Worm (Caenorhabditis elegans) whole organism, young adult: ENCODE results near the gene oma-2.
A peak's percentile ranks its signal among the peaks of the same experiment; 100 is the strongest.

Source experiments
- B0019.2 ChIP-seq: fragments of 200-800 bp; sonication (Bioruptor generic); conservative IDR thresholded peaks from 2 replicates; pipeline ENCODE4 v1.3.6; 2022; ENCODE audit warnings: missing genetic modification reagents, missing genetic modification characterization, missing compliant biosample characterization
- B0336.3 ChIP-seq: fragments of 200-800 bp; sonication (Bioruptor generic); IDR thresholded peaks from 2 replicates; pipeline ENCODE4 v1.3.6; 2022; ENCODE audit warnings: missing genetic modification characterization, missing compliant biosample characterization
- F10E7.11 ChIP-seq: sonication (generic microtip); optimal IDR thresholded peaks from 2 replicates; lab custom pipeline; 2017; ENCODE audit warnings: mild to moderate bottlenecking, missing genetic modification characterization, moderate library complexity, missing compliant biosample characterization
- F57C9.4 ChIP-seq: sonication (generic microtip); optimal IDR thresholded peaks from 2 replicates; lab custom pipeline; 2017; ENCODE audit warnings: mild to moderate bottlenecking, missing genetic modification characterization, missing compliant biosample characterization
- K11D2.4 ChIP-seq: fragments of 200-800 bp; sonication (Bioruptor generic); IDR thresholded peaks from 2 replicates; pipeline ENCODE4 v1.3.6; 2022; ENCODE audit warnings: missing genetic modification reagents, missing genetic modification characterization, missing compliant biosample characterization
- T07F8.4 ChIP-seq: sonication (generic microtip); optimal IDR thresholded peaks from 2 replicates; lab custom pipeline; 2016; ENCODE audit warnings: mild to moderate bottlenecking, missing genetic modification characterization, moderate library complexity, missing compliant biosample characterization
- Y53F4B.3 ChIP-seq: fragments of 200-800 bp; sonication (Bioruptor generic); IDR thresholded peaks from 2 replicates; pipeline ENCODE4 v1.3.6; 2022; ENCODE audit warnings: missing genetic modification reagents, missing genetic modification characterization, missing compliant biosample characterization
- Y56A3A.18 ChIP-seq: fragments of 200-800 bp; sonication (Bioruptor generic); IDR thresholded peaks from 2 replicates; pipeline ENCODE4 v1.3.6; 2022; ENCODE audit warnings: missing genetic modification reagents, missing genetic modification characterization, missing compliant biosample characterization
- ZK185.1 ChIP-seq: sonication (generic microtip); optimal IDR thresholded peaks from 2 replicates; lab custom pipeline; 2016; ENCODE audit warnings: mild to moderate bottlenecking, missing genetic modification characterization, missing compliant biosample characterization; ENCODE audit not compliant: poor library complexity, severe bottlenecking
- ama-1 ChIP-seq, 3 experiments: fragments of 150-350 bp in 1 of 3; sonication (generic microtip) in 2 of 3; optimal IDR thresholded peaks; 2 replicates each; lab custom pipeline; 2014 to 2018; ENCODE audit warnings: missing biosample characterization in 2 of 3, missing genetic modification characterization in 2 of 3, missing genetic modification reagents in 2 of 3
- aptf-3 ChIP-seq: fragments of 200-800 bp; sonication (Bioruptor generic); IDR thresholded peaks from 2 replicates; pipeline ENCODE4 v1.3.6; 2022; ENCODE audit warnings: missing genetic modification characterization, missing compliant biosample characterization
- atf-7 ChIP-seq: sonication (generic microtip); optimal IDR thresholded peaks from 2 replicates; lab custom pipeline; 2017; ENCODE audit warnings: mild to moderate bottlenecking, missing genetic modification characterization, missing compliant biosample characterization
- attf-3 ChIP-seq: fragments of 200-800 bp; sonication (Bioruptor generic); conservative IDR thresholded peaks from 2 replicates; pipeline ENCODE4 v1.3.6; 2022; ENCODE audit warnings: missing genetic modification reagents, missing genetic modification characterization, missing compliant biosample characterization
- bed-2 ChIP-seq: fragments of 200-800 bp; sonication (Bioruptor generic); IDR thresholded peaks from 2 replicates; pipeline ENCODE4 v1.3.6; 2022; ENCODE audit warnings: missing genetic modification reagents, missing genetic modification characterization, missing compliant biosample characterization
- ccch-3 ChIP-seq: fragments of 200-800 bp; sonication (Bioruptor generic); optimal IDR thresholded peaks from 2 replicates; lab custom pipeline; 2018; ENCODE audit warnings: mild to moderate bottlenecking, missing genetic modification characterization, missing compliant biosample characterization
- cebp-1 ChIP-seq, 2 experiments: fragments of 200-800 bp in 1 of 2; sonication (Bioruptor generic) in 1 of 2; sonication (generic microtip) in 1 of 2; IDR thresholded peaks in 1 of 2; optimal IDR thresholded peaks in 1 of 2; 2 replicates each; pipeline versions ENCODE4 v1.3.6 to Lab custom; 2017 to 2022; ENCODE audit warnings: missing compliant biosample characterization in 2 of 2, missing genetic modification characterization in 2 of 2, mild to moderate bottlenecking in 1 of 2, missing genetic modification reagents in 1 of 2, moderate library complexity in 1 of 2
- cebp-2 ChIP-seq: fragments of 200-800 bp; sonication (Bioruptor generic); IDR thresholded peaks from 2 replicates; pipeline ENCODE4 v1.3.6; 2022; ENCODE audit warnings: missing genetic modification characterization, missing compliant biosample characterization
- ceh-58 ChIP-seq: fragments of 200-800 bp; sonication (Bioruptor generic); IDR thresholded peaks from 2 replicates; pipeline ENCODE4 v1.3.6; 2022; ENCODE audit warnings: missing genetic modification characterization, missing compliant biosample characterization
- ceh-91 ChIP-seq: fragments of 200-800 bp; sonication (Bioruptor generic); IDR thresholded peaks from 2 replicates; pipeline ENCODE4 v1.3.6; 2022; ENCODE audit warnings: missing genetic modification reagents, missing genetic modification characterization, missing compliant biosample characterization
- dox-1 ChIP-seq: fragments of 200-800 bp; sonication (Bioruptor generic); IDR thresholded peaks from 2 replicates; pipeline ENCODE4 v1.3.6; 2022; ENCODE audit warnings: missing genetic modification reagents, missing genetic modification characterization, missing compliant biosample characterization
- dpl-1 ChIP-seq: fragments of 150-350 bp; optimal IDR thresholded peaks from 2 replicates; lab custom pipeline; 2014; ENCODE audit warnings: missing biosample characterization, missing genetic modification reagents, missing genetic modification characterization
- egl-44 ChIP-seq: fragments of 200-800 bp; sonication (Bioruptor generic); IDR thresholded peaks from 2 replicates; pipeline ENCODE4 v1.3.6; 2022; ENCODE audit warnings: missing genetic modification reagents, missing genetic modification characterization, missing compliant biosample characterization
- egrh-3 ChIP-seq: fragments of 200-800 bp; sonication (Bioruptor generic); IDR thresholded peaks from 2 replicates; pipeline ENCODE4 v1.3.6; 2022; ENCODE audit warnings: missing genetic modification reagents, missing genetic modification characterization, missing compliant biosample characterization
- ets-4 ChIP-seq: fragments of 200-800 bp; sonication (Bioruptor generic); optimal IDR thresholded peaks from 2 replicates; lab custom pipeline; 2018; ENCODE audit warnings: mild to moderate bottlenecking, missing genetic modification characterization, missing compliant biosample characterization
- hsf-1 ChIP-seq: fragments of 200-800 bp; sonication (Bioruptor generic); IDR thresholded peaks from 2 replicates; pipeline ENCODE4 v1.3.6; 2022; ENCODE audit warnings: missing genetic modification reagents, missing genetic modification characterization, missing compliant biosample characterization
- lag-1 ChIP-seq: fragments of 200-800 bp; sonication (Bioruptor generic); IDR thresholded peaks from 2 replicates; pipeline ENCODE4 v1.3.6; 2022; ENCODE audit warnings: missing genetic modification reagents, missing genetic modification characterization, missing compliant biosample characterization
- let-607 ChIP-seq, 2 experiments: fragments of 200-800 bp in 1 of 2; sonication (Bioruptor generic) in 1 of 2; sonication (generic microtip) in 1 of 2; optimal IDR thresholded peaks; 2 replicates each; lab custom pipeline; 2016 to 2018; ENCODE audit warnings: mild to moderate bottlenecking in 2 of 2, missing compliant biosample characterization in 2 of 2, missing genetic modification characterization in 2 of 2, moderate library complexity in 2 of 2, missing genotype in 1 of 2
- lin-35 ChIP-seq, 3 experiments: fragments of 150-350 bp in 2 of 3; sonication (generic microtip) in 1 of 3; optimal IDR thresholded peaks; 2 replicates each; lab custom pipeline; 2014 to 2018; ENCODE audit warnings: missing biosample characterization in 3 of 3, missing genetic modification characterization in 3 of 3, missing genetic modification reagents in 3 of 3
- lsl-1 ChIP-seq: fragments of 200-800 bp; sonication (Bioruptor generic); optimal IDR thresholded peaks from 2 replicates; lab custom pipeline; 2018; ENCODE audit warnings: mild to moderate bottlenecking, missing genetic modification characterization, moderate library complexity, missing compliant biosample characterization
- madf-10 ChIP-seq: sonication (generic microtip); optimal IDR thresholded peaks from 2 replicates; lab custom pipeline; 2016; ENCODE audit warnings: mild to moderate bottlenecking, missing genetic modification characterization, missing compliant biosample characterization
- madf-8 ChIP-seq: fragments of 200-800 bp; sonication (Bioruptor generic); conservative IDR thresholded peaks from 2 replicates; pipeline ENCODE4 v1.3.6; 2022; ENCODE audit warnings: missing genetic modification reagents, missing genetic modification characterization, missing compliant biosample characterization
- nfya-2 ChIP-seq: fragments of 200-800 bp; sonication (Bioruptor generic); IDR thresholded peaks from 2 replicates; pipeline ENCODE4 v1.3.6; 2022; ENCODE audit warnings: missing genetic modification reagents, missing genetic modification characterization, missing compliant biosample characterization
- nfyb-1 ChIP-seq: fragments of 200-800 bp; sonication (Bioruptor generic); IDR thresholded peaks from 2 replicates; pipeline ENCODE4 v1.3.6; 2022; ENCODE audit warnings: missing genetic modification reagents, missing genetic modification characterization, missing compliant biosample characterization
- repo-1 ChIP-seq: sonication (generic microtip); optimal IDR thresholded peaks from 2 replicates; lab custom pipeline; 2017; ENCODE audit warnings: mild to moderate bottlenecking, missing genetic modification characterization, missing compliant biosample characterization
- rpc-1 ChIP-seq, 2 experiments: fragments of 150-350 bp in 1 of 2; sonication (generic microtip) in 1 of 2; optimal IDR thresholded peaks; 2 replicates each; lab custom pipeline; 2014 to 2018; ENCODE audit warnings: missing biosample characterization in 1 of 2, missing genetic modification characterization in 1 of 2, missing genetic modification reagents in 1 of 2, missing genotype in 1 of 2
- sea-2 ChIP-seq: fragments of 200-800 bp; sonication (Bioruptor generic); IDR thresholded peaks from 2 replicates; pipeline ENCODE4 v1.3.6; 2022; ENCODE audit warnings: missing genetic modification characterization, missing compliant biosample characterization
- snpc-1.3 ChIP-seq: sonication (generic microtip); optimal IDR thresholded peaks from 2 replicates; lab custom pipeline; 2017; ENCODE audit warnings: missing genetic modification characterization, mild to moderate bottlenecking, missing compliant biosample characterization, antibody characterized with exemption, moderate library complexity, missing genotype, missing genetic modification reagents; ENCODE audit not compliant: insufficient read depth
- somi-1 ChIP-seq: fragments of 200-800 bp; sonication (Bioruptor generic); optimal IDR thresholded peaks from 2 replicates; lab custom pipeline; 2018; ENCODE audit warnings: mild to moderate bottlenecking, missing genetic modification characterization, missing compliant biosample characterization
- ztf-22 ChIP-seq: fragments of 200-800 bp; sonication (Bioruptor generic); optimal IDR thresholded peaks from 2 replicates; lab custom pipeline; 2018; ENCODE audit warnings: mild to moderate bottlenecking, missing genetic modification characterization, moderate library complexity, missing compliant biosample characterization
- ztf-28 ChIP-seq: fragments of 200-800 bp; sonication (Bioruptor generic); IDR thresholded peaks from 2 replicates; pipeline ENCODE4 v1.3.6; 2022; ENCODE audit warnings: missing genetic modification reagents, missing genetic modification characterization, missing compliant biosample characterization
- ztf-3 ChIP-seq: fragments of 200-800 bp; sonication (Bioruptor generic); optimal IDR thresholded peaks from 2 replicates; lab custom pipeline; 2018; ENCODE audit warnings: mild to moderate bottlenecking, missing genetic modification characterization, missing compliant biosample characterization

The oma-2 gene

ce11 chrV:8039085-8039525 is 9.9 kb downstream of the oma-2 start (continued):
- TF ChIP-seq madf-8 (GFP tag; lab: Robert Waterston, UW) (no peak), ztf-22 (GFP tag; lab: Kevin White, UChicago) (no peak), cebp-1 (GFP tag; IDR thresholded peaks at IDR 0.05; lab: Robert Waterston, UW) (no peak), cebp-1 (tag; optimal IDR thresholded peaks at IDR 0.05; lab: Kevin White, UChicago) (no peak), B0336.3 (GFP tag; lab: Robert Waterston, UW) (no peak), egrh-3 (GFP tag; lab: Robert Waterston, UW) (no peak), nfya-2 (no peak), T07F8.4 (tag; lab: Kevin White, UChicago) (no peak), lag-1 (GFP tag; lab: Robert Waterston, UW) (no peak), K11D2.4 (GFP tag; lab: Robert Waterston, UW) (peak; percentile 68; the same call in 1 of the 2 replicates), cebp-2 (GFP tag; lab: Robert Waterston, UW) (no peak), attf-3 (GFP tag; lab: Robert Waterston, UW) (no peak), F10E7.11 (no peak), let-607 (tag; optimal IDR thresholded peaks at IDR 0.05; lab: Kevin White, UChicago) (no peak), Y56A3A.18 (GFP tag; lab: Robert Waterston, UW) (no peak), atf-7 (tag; lab: Kevin White, UChicago) (peak; percentile 3), nfyb-1 (GFP tag; lab: Robert Waterston, UW) (0 out of 2 replicates have a peak, but pooled peaks have one; percentile 48)

DNA sequence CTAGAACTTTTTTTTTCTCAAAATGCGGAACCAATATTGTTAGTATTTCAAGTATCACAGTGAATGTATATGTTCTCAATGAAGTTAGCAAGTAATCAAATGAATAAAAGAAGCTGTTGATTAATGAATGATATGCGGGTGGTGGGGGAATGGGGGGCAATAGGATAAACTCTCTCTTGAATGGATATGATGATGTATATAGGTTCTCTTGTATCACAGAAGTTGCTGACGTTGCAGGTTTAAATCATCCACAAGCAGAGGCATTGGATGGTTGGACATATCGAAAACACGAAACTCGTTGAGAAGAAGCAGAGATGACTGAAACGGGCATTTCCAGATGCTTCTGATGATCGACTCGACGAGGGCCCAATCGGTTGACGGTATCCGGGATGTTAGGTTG is 10.4 kb downstream of the oma-2 start:
- TF ChIP-seq ceh-58 (no peak), lsl-1 (GFP tag; lab: Kevin White, UChicago) (no peak), Y56A3A.18 (GFP tag; lab: Robert Waterston, UW) (0 out of 2 replicates have a peak, but pooled peaks have one; percentile 10), ets-4 (no peak), repo-1 (tag; lab: Kevin White, UChicago) (no peak), snpc-1.3 (tag; lab: Kevin White, UChicago) (no peak)
- TF ChIP-seq, all 124 proteins: peak for 1

ce11 chrV:8040247-8041084 is 11.2 kb downstream of the oma-2 start:
- TF ChIP-seq B0019.2 (GFP tag; lab: Robert Waterston, UW) = no peak
- no peak for TF ChIP-seq madf-10 (tag; lab: Kevin White, UChicago)
- TF ChIP-seq T07F8.4 (tag; lab: Kevin White, UChicago) = no peak
- no peak for TF ChIP-seq F57C9.4 (tag; lab: Kevin White, UChicago)
- TF ChIP-seq hsf-1 (GFP tag; lab: Robert Waterston, UW) = peak; percentile 89
- no peak for TF ChIP-seq egl-44 (GFP tag; lab: Robert Waterston, UW)
- TF ChIP-seq Y53F4B.3 (GFP tag; lab: Robert Waterston, UW) = no peak
- no peak for TF ChIP-seq nfyb-1 (GFP tag; lab: Robert Waterston, UW)
- TF ChIP-seq dox-1 (GFP tag; lab: Robert Waterston, UW) = 0 out of 2 replicates have a peak, but pooled peaks have one; percentile 5
- TF ChIP-seq ztf-3 (GFP tag; lab: Kevin White, UChicago) = no peak
- TF ChIP-seq ccch-3 (GFP tag; lab: Kevin White, UChicago) = no peak
- TF ChIP-seq dpl-1 = no peak
- TF ChIP-seq bed-2 (GFP tag; lab: Robert Waterston, UW) = no peak
- peak; percentile 86 for TF ChIP-seq ama-1 (optimal IDR thresholded peaks at IDR 0.05; lab: Kevin White, UChicago)
- TF ChIP-seq ama-1 (GFP tag; optimal IDR thresholded peaks at IDR 0.05; lab: Kevin White, UChicago) = no peak
- no peak for TF ChIP-seq ceh-91 (GFP tag; lab: Robert Waterston, UW)
- no peak for TF ChIP-seq ZK185.1 (tag; lab: Kevin White, UChicago)
- no peak for TF ChIP-seq ztf-28
- no peak for TF ChIP-seq sea-2 (GFP tag; lab: Robert Waterston, UW)
- TF ChIP-seq B0336.3 (GFP tag; lab: Robert Waterston, UW) = no peak
- peak; percentile 54 for TF ChIP-seq somi-1 (GFP tag; lab: Kevin White, UChicago)
- TF ChIP-seq rpc-1 (optimal IDR thresholded peaks at IDR 0.05; lab: Kevin White, UChicago) = peak; percentile 38
- TF ChIP-seq rpc-1 (tag; optimal IDR thresholded peaks at IDR 0.05; lab: Kevin White, UChicago) = no peak
- no peak for TF ChIP-seq lin-35 (GFP tag; optimal IDR thresholded peaks at IDR 0.05; lab: Kevin White, UChicago)
- no peak for TF ChIP-seq aptf-3
- TF ChIP-seq, all 124 proteins: peak for 5
